Fruit fly (Drosophila melanogaster) whole organism, pupa: ENCODE data around the gene CG13287.

ENCODE experiments used
- CG10348 ChIP-seq: fragments of 200-800 bp; sonication (Bioruptor generic); IDR thresholded peaks from 2 replicates; pipeline ENCODE4 v1.3.6; 2022; ENCODE audit warnings: missing biosample characterization, missing genetic modification characterization
- CG13204 ChIP-seq: fragments of 200-800 bp; sonication (Bioruptor generic); optimal IDR thresholded peaks from 2 replicates; lab custom pipeline; 2018; ENCODE audit warnings: missing biosample characterization, mild to moderate bottlenecking, missing genetic modification characterization, moderate library complexity
- CG14655 ChIP-seq: fragments of 200-800 bp; sonication (Bioruptor generic); optimal IDR thresholded peaks from 3 replicates; lab custom pipeline; 2017; ENCODE audit warnings: mild to moderate bottlenecking, missing biosample characterization, missing genetic modification reagents, missing genetic modification characterization
- CG15710 ChIP-seq: fragments of 200-800 bp; sonication (Bioruptor generic); optimal IDR thresholded peaks from 2 replicates; lab custom pipeline; 2018; ENCODE audit warnings: missing biosample characterization, mild to moderate bottlenecking, missing genetic modification characterization, moderate library complexity
- CG17806 ChIP-seq: fragments of 200-800 bp; sonication (Bioruptor generic); optimal IDR thresholded peaks from 2 replicates; lab custom pipeline; 2018; ENCODE audit warnings: missing biosample characterization, mild to moderate bottlenecking, missing genetic modification characterization, moderate library complexity
- CG32121 ChIP-seq: fragments of 200-800 bp; sonication (Bioruptor generic); IDR thresholded peaks from 2 replicates; pipeline ENCODE4 v1.3.6; 2022; ENCODE audit warnings: missing biosample characterization, missing genetic modification characterization
- CG34367 ChIP-seq: fragments of 200-800 bp; sonication (Bioruptor generic); optimal IDR thresholded peaks from 2 replicates; lab custom pipeline; 2018; ENCODE audit warnings: missing biosample characterization, mild to moderate bottlenecking, missing genetic modification characterization
- CG4496 ChIP-seq: fragments of 200-800 bp; sonication (Bioruptor generic); IDR thresholded peaks from 3 replicates; pipeline ENCODE4 v1.3.6; 2022; ENCODE audit warnings: missing biosample characterization, missing genetic modification characterization
- CG8159 ChIP-seq: fragments of 200-800 bp; sonication (Bioruptor generic); optimal IDR thresholded peaks from 3 replicates; lab custom pipeline; 2018; ENCODE audit warnings: missing biosample characterization, mild to moderate bottlenecking, missing genetic modification characterization, moderate library complexity
- fd96Ca ChIP-seq: fragments of 200-800 bp; sonication (Bioruptor generic); IDR thresholded peaks from 3 replicates; pipeline ENCODE4 v1.3.6; 2022; ENCODE audit warnings: missing biosample characterization, missing genetic modification characterization
- gl ChIP-seq: fragments of 200-800 bp; sonication (Bioruptor generic); optimal IDR thresholded peaks from 2 replicates; lab custom pipeline; 2018; ENCODE audit warnings: missing biosample characterization, mild to moderate bottlenecking, missing genetic modification characterization
- rn ChIP-seq: fragments of 200-800 bp; sonication (Bioruptor generic); IDR thresholded peaks from 2 replicates; pipeline ENCODE4 v1.3.6; 2022; ENCODE audit warnings: missing biosample characterization, missing genetic modification characterization

DNA sequence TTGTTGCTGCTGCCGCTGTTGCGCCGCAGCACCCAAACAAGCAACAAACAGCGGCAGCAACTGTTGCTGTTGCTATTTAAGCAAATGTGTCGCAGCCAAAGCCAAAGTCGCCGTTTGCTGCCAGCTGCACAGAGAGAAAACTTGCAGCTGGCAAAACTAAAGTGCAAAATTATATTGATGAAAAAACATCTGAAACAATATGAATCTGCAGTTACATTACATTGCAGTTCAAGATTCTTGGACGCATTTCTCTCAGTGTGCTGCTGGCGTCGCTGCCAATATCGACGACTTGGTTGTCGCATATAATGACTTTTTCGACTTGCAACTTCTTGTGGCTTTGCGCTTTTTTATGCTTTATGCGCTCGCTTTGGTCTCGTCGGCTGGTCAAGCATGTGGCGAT, 47.9 kb upstream of the CG13287 start:
- TF ChIP-seq CG4496 (GFP tag; lab: Robert Waterston, UW) (peak; percentile 98), CG10348 (GFP tag; lab: Robert Waterston, UW) (no peak), CG34367 (tag; lab: Kevin White, UChicago) (peak; percentile 79), CG14655 (GFP tag; lab: Kevin White, UChicago) (peak; percentile 94), CG32121 (GFP tag; lab: Robert Waterston, UW) (peak; percentile 96), CG8159 (tag; lab: Kevin White, UChicago) (peak; percentile 68), gl (tag; lab: Kevin White, UChicago) (peak; percentile 52), rn (GFP tag; lab: Robert Waterston, UW) (peak; percentile 93), CG15710 (tag; lab: Kevin White, UChicago) (peak; percentile 73), CG17806 (tag; lab: Kevin White, UChicago) (peak; percentile 77), CG13204 (GFP tag; lab: Kevin White, UChicago) (peak; percentile 2), fd96Ca (GFP tag; lab: Robert Waterston, UW) (peak; percentile 98)
